Worm (Caenorhabditis elegans): ENCODE results near the gene H03E18.1.

ce11 chrX:8479050-8479449 lies 28.6 kb upstream of the H03E18.1 start:
- TF ChIP-seq pes-1 (GFP tag; IDR thresholded peaks at IDR 0.05), result no peak
- TF ChIP-seq B0310.2 (tag; optimal IDR thresholded peaks at IDR 0.05), result no peak
- no peak for TF ChIP-seq ama-1 (optimal IDR thresholded peaks at IDR 0.05)
- TF ChIP-seq ceh-13 (GFP tag; optimal IDR thresholded peaks at IDR 0.05), result no peak
- no peak for TF ChIP-seq ceh-36 (tag; optimal IDR thresholded peaks at IDR 0.05)
- no peak for TF ChIP-seq hmbx-1 (tag; optimal IDR thresholded peaks at IDR 0.05)
- TF ChIP-seq ets-7 (tag; optimal IDR thresholded peaks at IDR 0.05), result no peak
- TF ChIP-seq aly-1 (tag; optimal IDR thresholded peaks at IDR 0.05), result no peak
- TF ChIP-seq scrt-1 (GFP tag; IDR thresholded peaks at IDR 0.05), result no peak

Data from whole organism, early embryonic.